Fruit fly (Drosophila melanogaster) Kc167 (cell line): ENCODE measurements around the gene vkg.

Experiments
- Myc ChIP-seq: fragments of >200 bp; optimal IDR thresholded peaks from 2 replicates; lab custom pipeline; 2017; ENCODE audit warnings: missing external identifiers
- Sin3A ChIP-seq: fragments of >200 bp; optimal IDR thresholded peaks from 2 replicates; lab custom pipeline; 2018; ENCODE audit warnings: missing external identifiers
- h ChIP-seq: fragments of >200 bp; optimal IDR thresholded peaks from 3 replicates; lab custom pipeline; 2018; ENCODE audit warnings: missing external identifiers
- insv ChIP-seq: fragments of >200 bp; optimal IDR thresholded peaks from 3 replicates; lab custom pipeline; 2018; ENCODE audit warnings: missing external identifiers
- psq ChIP-seq: fragments of >200 bp; optimal IDR thresholded peaks from 2 replicates; lab custom pipeline; 2017; ENCODE audit warnings: missing external identifiers
- ttk ChIP-seq: sonication (Bioruptor generic); optimal IDR thresholded peaks from 2 replicates; lab custom pipeline; 2017; ENCODE audit warnings: missing external identifiers

Gene vkg

dm6 chr2L:5000287-5000871 lies 27.6 kb downstream of the vkg start:
- TF ChIP-seq h (no peak), Sin3A (no peak), ttk (lab: Kevin White, UChicago) (no peak), psq (lab: Kevin White, UChicago) (no peak), insv (lab: Kevin White, UChicago) (no peak), Myc (no peak)

dm6 chr2L:4999389-5000032 lies 28.5 kb downstream of the vkg start:
- TF ChIP-seq ttk (lab: Kevin White, UChicago): no peak
- no peak for TF ChIP-seq insv (lab: Kevin White, UChicago)
- TF ChIP-seq h: no peak
- TF ChIP-seq Sin3A: no peak
- no peak for TF ChIP-seq Myc
- no peak for TF ChIP-seq psq (lab: Kevin White, UChicago)

- no peak for TF ChIP-seq h
- no peak for TF ChIP-seq Sin3A
- TF ChIP-seq psq (lab: Kevin White, UChicago): no peak
- no peak for TF ChIP-seq Myc
- TF ChIP-seq ttk (lab: Kevin White, UChicago): no peak
- TF ChIP-seq insv (lab: Kevin White, UChicago): no peak
These were observed 29.3 kb downstream of the vkg start for dm6 chr2L:4998571-4999191.

dm6 chr2L:4998260-4998560 lies 29.8 kb downstream of the vkg start:
- TF ChIP-seq psq (lab: Kevin White, UChicago) (no peak), Myc (no peak), ttk (lab: Kevin White, UChicago) (no peak), insv (lab: Kevin White, UChicago) (no peak), h (no peak), Sin3A (no peak)

- no peak for TF ChIP-seq ttk (lab: Kevin White, UChicago)
- no peak for TF ChIP-seq Sin3A
- TF ChIP-seq h: no peak
- TF ChIP-seq Myc: no peak
- no peak for TF ChIP-seq insv (lab: Kevin White, UChicago)
- no peak for TF ChIP-seq psq (lab: Kevin White, UChicago)
These were observed 30.4 kb downstream of the vkg start for dm6 chr2L:4997401-4998259.

- TF ChIP-seq h: no peak
- TF ChIP-seq ttk (lab: Kevin White, UChicago): no peak
- TF ChIP-seq Sin3A: no peak
- no peak for TF ChIP-seq Myc
- TF ChIP-seq psq (lab: Kevin White, UChicago): no peak
- no peak for TF ChIP-seq insv (lab: Kevin White, UChicago)
These were observed 31.6 kb downstream of the vkg start for dm6 chr2L:4996283-4996922.

dm6 chr2L:4995837-4996136 lies 32.2 kb downstream of the vkg start:
- TF ChIP-seq h (no peak), Myc (no peak), ttk (lab: Kevin White, UChicago) (no peak), insv (lab: Kevin White, UChicago) (no peak), psq (lab: Kevin White, UChicago) (no peak), Sin3A (no peak)

- no peak for TF ChIP-seq ttk (lab: Kevin White, UChicago)
- TF ChIP-seq Myc: no peak
- no peak for TF ChIP-seq insv (lab: Kevin White, UChicago)
- no peak for TF ChIP-seq Sin3A
- no peak for TF ChIP-seq psq (lab: Kevin White, UChicago)
- TF ChIP-seq h: no peak
These were observed 32.8 kb downstream of the vkg start for dm6 chr2L:4995010-4995836.

- TF ChIP-seq psq (lab: Kevin White, UChicago): no peak
These were observed 45.8 kb downstream of the vkg start for dm6 chr2L:4982098-4982646.

dm6 chr2L:4981278-4981966 lies 46.6 kb downstream of the vkg start, which contains the start of the genes CG8892 and CG34126:
Gene CG8892 (minus strand): TSS chr2L:4981592.
Gene CG34126 (plus strand): TSS chr2L:4981614.
- TF ChIP-seq h (no peak), insv (lab: Kevin White, UChicago) (no peak), ttk (lab: Kevin White, UChicago) (no peak), Sin3A (no peak), psq (lab: Kevin White, UChicago) (no peak), Myc (no peak)

dm6 chr2L:4979138-4979537 lies 48.9 kb downstream of the vkg start, which contains the start of gene CG8891:
Gene CG8891 (minus strand): TSS chr2L:4979379.
- TF ChIP-seq insv (lab: Kevin White, UChicago) (no peak), Sin3A (no peak), psq (lab: Kevin White, UChicago) (no peak), ttk (lab: Kevin White, UChicago) (no peak), h (no peak), Myc (no peak)
